Worm (Caenorhabditis elegans) whole organism, L4 larva: Measurements from ENCODE around the gene T02C1.2.

ENCODE experiments used
- R02D3.7 ChIP-seq: fragments of 150-350 bp; sonication (generic microtip); optimal IDR thresholded peaks from 3 replicates; lab custom pipeline; 2014; ENCODE audit warnings: missing biosample characterization, missing genetic modification characterization
- aha-1 ChIP-seq: fragments of 150-350 bp; peaks from one replicate; lab custom pipeline; 2014; ENCODE audit warnings: missing biosample characterization, missing genetic modification characterization
- daf-16 ChIP-seq, 3 experiments: sonication (generic microtip); optimal IDR thresholded peaks; 2 replicates each; lab custom pipeline; 2016 to 2017; ENCODE audit warnings: missing genetic modification characterization in 3 of 3, missing genetic modification reagents in 3 of 3, mild to moderate bottlenecking in 2 of 3, missing compliant biosample characterization in 2 of 3, missing biosample characterization in 1 of 3, moderate library complexity in 1 of 3
- dmd-6 ChIP-seq: fragments of 200-800 bp; sonication (Bioruptor generic); IDR thresholded peaks from 2 replicates; pipeline ENCODE4 v1.3.6; 2022; ENCODE audit warnings: missing genetic modification reagents, missing genetic modification characterization, missing compliant biosample characterization
- dmd-9 ChIP-seq: fragments of 200-800 bp; sonication (Bioruptor generic); IDR thresholded peaks from 2 replicates; pipeline ENCODE4 v1.3.6; 2022; ENCODE audit warnings: missing genetic modification reagents, missing genetic modification characterization, missing compliant biosample characterization
- egl-43 ChIP-seq: fragments of 200-800 bp; sonication (Bioruptor generic); IDR thresholded peaks from 2 replicates; pipeline ENCODE4 v1.3.6; 2022; ENCODE audit warnings: missing genetic modification reagents, missing genetic modification characterization, missing compliant biosample characterization
- hlh-30 ChIP-seq: sonication (generic microtip); optimal IDR thresholded peaks from 2 replicates; lab custom pipeline; 2017; ENCODE audit warnings: antibody characterized with exemption, mild to moderate bottlenecking, missing genetic modification characterization, missing compliant biosample characterization; ENCODE audit not compliant: insufficient read depth
- lin-15B ChIP-seq: fragments of 150-350 bp; sonication (generic microtip); optimal IDR thresholded peaks from 3 replicates; lab custom pipeline; 2014; ENCODE audit warnings: missing biosample characterization, missing genetic modification characterization
- lsy-2 ChIP-seq, 2 experiments: fragments of 150-350 bp in 1 of 2; sonication (generic microtip) in 1 of 2; optimal IDR thresholded peaks; 2 replicates each; lab custom pipeline; 2014 to 2017; ENCODE audit warnings: missing biosample characterization in 2 of 2, missing genetic modification characterization in 2 of 2
- nhr-6 ChIP-seq: fragments of 150-350 bp; optimal IDR thresholded peaks from 2 replicates; lab custom pipeline; 2014; ENCODE audit warnings: missing biosample characterization, missing genetic modification characterization
- nhr-76 ChIP-seq: fragments of 150-350 bp; optimal IDR thresholded peaks from 2 replicates; lab custom pipeline; 2014; ENCODE audit warnings: missing biosample characterization, missing genetic modification characterization
- nhr-77 ChIP-seq: fragments of 150-350 bp; optimal IDR thresholded peaks from 2 replicates; lab custom pipeline; 2014; ENCODE audit warnings: missing biosample characterization, missing genetic modification characterization
- pqm-1 ChIP-seq: sonication (generic microtip); optimal IDR thresholded peaks from 2 replicates; lab custom pipeline; 2017; ENCODE audit warnings: missing biosample characterization, missing genetic modification characterization
- snpc-4 ChIP-seq: fragments of 150-350 bp; optimal IDR thresholded peaks from 2 replicates; lab custom pipeline; 2014; ENCODE audit warnings: missing biosample characterization, missing genetic modification characterization

DNA sequence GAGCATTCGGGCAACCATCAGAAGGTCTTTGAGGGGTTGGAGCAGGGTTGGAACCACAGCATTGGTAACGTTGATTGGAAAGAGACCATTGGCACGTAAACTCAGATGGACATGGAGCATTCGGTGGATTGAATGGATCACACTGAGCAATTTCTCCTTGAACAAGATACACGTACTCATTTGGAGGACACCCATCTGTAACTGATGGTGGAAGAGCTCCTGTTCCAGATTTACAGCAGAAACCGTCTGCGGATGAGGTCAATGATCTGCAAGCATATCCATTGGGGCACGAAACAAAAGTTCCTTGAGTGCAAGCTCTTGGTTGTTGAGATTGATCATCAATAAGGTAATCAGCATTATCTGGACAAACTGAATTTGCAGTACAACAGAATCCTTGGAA, 48.9 kb upstream of the T02C1.2 start:
- TF ChIP-seq R02D3.7 (no peak), hlh-30 (tag; lab: Kevin White, UChicago) (no peak), nhr-77 (no peak), snpc-4 (tag; lab: Kevin White, UChicago) (no peak), nhr-76 (no peak), lsy-2 (tag; optimal IDR thresholded peaks at IDR 0.05; lab: Kevin White, UChicago) (no peak), aha-1 (tag; lab: Kevin White, UChicago) (no peak), daf-16 (GFP tag; optimal IDR thresholded peaks at IDR 0.05; lab: Kevin White, UChicago) (no peak), daf-16 (tag; optimal IDR thresholded peaks at IDR 0.05; lab: Kevin White, UChicago) (no peak), lin-15B (tag; lab: Kevin White, UChicago) (no peak), dmd-9 (GFP tag; lab: Robert Waterston, UW) (no peak), dmd-6 (GFP tag; lab: Robert Waterston, UW) (no peak), nhr-6 (tag; lab: Kevin White, UChicago) (no peak), egl-43 (no peak), pqm-1 (no peak)
